Fruit fly (Drosophila melanogaster): ENCODE data around the gene FucT6.

DNA sequence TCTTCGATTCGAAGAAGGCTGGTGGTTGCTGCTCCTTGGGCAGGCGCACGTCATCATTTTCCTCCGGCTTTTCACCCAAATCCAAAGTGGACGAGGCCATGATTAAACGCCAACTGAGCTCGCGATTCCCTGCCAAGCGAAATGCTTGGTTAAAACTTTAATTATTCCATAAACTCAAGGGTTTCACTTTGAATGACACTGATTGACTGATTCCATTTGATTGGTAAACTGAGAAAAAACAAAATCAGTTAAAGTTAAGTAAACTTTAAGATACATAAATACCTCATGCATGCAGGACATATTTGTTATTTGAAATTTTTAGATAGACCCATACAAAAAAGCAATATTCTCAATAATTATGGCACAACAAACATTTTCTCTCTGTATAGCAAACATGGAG, 24.0 kb upstream of the FucT6 start, which contains the start of gene inaF-A:
- no peak for TF ChIP-seq CG8944 (GFP tag; optimal IDR thresholded peaks at IDR 0.05)
- TF ChIP-seq CG8281 (tag; optimal IDR thresholded peaks at IDR 0.05): no peak
- TF ChIP-seq peb (GFP tag; IDR thresholded peaks at IDR 0.05): no peak
- TF ChIP-seq HmgZ (tag; optimal IDR thresholded peaks at IDR 0.05): no peak
- no peak for TF ChIP-seq aop (GFP tag; IDR thresholded peaks at IDR 0.05)
- TF ChIP-seq CG17385 (GFP tag; optimal IDR thresholded peaks at IDR 0.05): no peak
- TF ChIP-seq CG15514 (GFP tag; optimal IDR thresholded peaks at IDR 0.05): no peak
- no peak for TF ChIP-seq CG12769 (tag; optimal IDR thresholded peaks at IDR 0.05)
- TF ChIP-seq sug (tag; optimal IDR thresholded peaks at IDR 0.05): no peak

Data from whole organism, embryonic.